Fruit fly (Drosophila melanogaster): ENCODE measurements around the gene TM9SF2.
A peak's percentile ranks its signal among the peaks of the same experiment; 100 is the strongest.

TM9SF2 gene

dm6 chr2L:20760956-20761355 is 26.8 kb upstream of the TM9SF2 start:
- TF ChIP-seq bab1 (GFP tag; optimal IDR thresholded peaks at IDR 0.05) (no peak), pad (GFP tag; optimal IDR thresholded peaks at IDR 0.05) (no peak), cic (GFP tag; optimal IDR thresholded peaks at IDR 0.05) (peak; percentile 15), CG5204 (GFP tag; optimal IDR thresholded peaks at IDR 0.05) (no peak), CG14711 (tag; optimal IDR thresholded peaks at IDR 0.05) (no peak), CG11617 (GFP tag; optimal IDR thresholded peaks at IDR 0.05) (no peak), Hr96 (GFP tag; optimal IDR thresholded peaks at IDR 0.05) (no peak), tj (GFP tag; optimal IDR thresholded peaks at IDR 0.05) (no peak), CG33017 (tag; optimal IDR thresholded peaks at IDR 0.05) (no peak), Crg-1 (GFP tag; optimal IDR thresholded peaks at IDR 0.05) (no peak), CG7045 (GFP tag; optimal IDR thresholded peaks at IDR 0.05) (no peak), ovo (GFP tag; optimal IDR thresholded peaks at IDR 0.05) (peak; percentile 91), cnc (optimal IDR thresholded peaks at IDR 0.05) (peak; percentile 45 to 87), Mnt (GFP tag; optimal IDR thresholded peaks at IDR 0.05) (peak; percentile 8), CG12768 (GFP tag; optimal IDR thresholded peaks at IDR 0.05) (no peak)

dm6 chr2L:20759809-20760485 is 25.8 kb upstream of the TM9SF2 start:
- TF ChIP-seq Clk (GFP tag; optimal IDR thresholded peaks at IDR 0.05) = no peak
- TF ChIP-seq Mnt (GFP tag; optimal IDR thresholded peaks at IDR 0.05) = no peak
- no peak for TF ChIP-seq ovo (GFP tag; optimal IDR thresholded peaks at IDR 0.05)
- peak; percentile 13 for TF ChIP-seq toe (GFP tag; optimal IDR thresholded peaks at IDR 0.05)
- peak; percentile 53 for TF ChIP-seq CG14711 (tag; optimal IDR thresholded peaks at IDR 0.05)
- TF ChIP-seq cic (GFP tag; optimal IDR thresholded peaks at IDR 0.05) = no peak
- TF ChIP-seq Hr96 (GFP tag; optimal IDR thresholded peaks at IDR 0.05) = no peak
- TF ChIP-seq Crg-1 (GFP tag; optimal IDR thresholded peaks at IDR 0.05) = no peak
- TF ChIP-seq CG1620 (GFP tag; optimal IDR thresholded peaks at IDR 0.05) = no peak
- TF ChIP-seq CG33017 (tag; optimal IDR thresholded peaks at IDR 0.05) = peak; percentile 67
- TF ChIP-seq kay (GFP tag; ENCODE audit: borderline replicate concordance) = no peak
- peak; percentile 31 for TF ChIP-seq CG7045 (GFP tag; optimal IDR thresholded peaks at IDR 0.05)
- peak; percentile 76 for TF ChIP-seq CG7101 (tag; optimal IDR thresholded peaks at IDR 0.05)
- TF ChIP-seq bab1 (GFP tag; optimal IDR thresholded peaks at IDR 0.05) = peak; percentile 56
- TF ChIP-seq tj (GFP tag; optimal IDR thresholded peaks at IDR 0.05) = no peak
- peak; percentile 54 for TF ChIP-seq CG12768 (GFP tag; optimal IDR thresholded peaks at IDR 0.05)
- TF ChIP-seq cnc (optimal IDR thresholded peaks at IDR 0.05) = no peak
- peak; percentile 16 for TF ChIP-seq CG5204 (GFP tag; optimal IDR thresholded peaks at IDR 0.05)
- peak; percentile 47 for TF ChIP-seq CG11617 (GFP tag; optimal IDR thresholded peaks at IDR 0.05)
- no peak for TF ChIP-seq pad (GFP tag; optimal IDR thresholded peaks at IDR 0.05)

dm6 chr2L:20758847-20759465 is 24.8 kb upstream of the TM9SF2 start:
- no peak for TF ChIP-seq Mnt (GFP tag; optimal IDR thresholded peaks at IDR 0.05)
- TF ChIP-seq cnc (optimal IDR thresholded peaks at IDR 0.05) = peak in 1 of 2 experiments; percentile 53
- no peak for TF ChIP-seq pad (GFP tag; optimal IDR thresholded peaks at IDR 0.05)
- TF ChIP-seq CG7045 (GFP tag; optimal IDR thresholded peaks at IDR 0.05) = peak; percentile 19
- peak; percentile 48 for TF ChIP-seq CG14711 (tag; optimal IDR thresholded peaks at IDR 0.05)
- peak; percentile 1 for TF ChIP-seq CG5204 (GFP tag; optimal IDR thresholded peaks at IDR 0.05)
- TF ChIP-seq toe (GFP tag; optimal IDR thresholded peaks at IDR 0.05) = no peak
- peak; percentile 6 for TF ChIP-seq bab1 (GFP tag; optimal IDR thresholded peaks at IDR 0.05)

DNA sequence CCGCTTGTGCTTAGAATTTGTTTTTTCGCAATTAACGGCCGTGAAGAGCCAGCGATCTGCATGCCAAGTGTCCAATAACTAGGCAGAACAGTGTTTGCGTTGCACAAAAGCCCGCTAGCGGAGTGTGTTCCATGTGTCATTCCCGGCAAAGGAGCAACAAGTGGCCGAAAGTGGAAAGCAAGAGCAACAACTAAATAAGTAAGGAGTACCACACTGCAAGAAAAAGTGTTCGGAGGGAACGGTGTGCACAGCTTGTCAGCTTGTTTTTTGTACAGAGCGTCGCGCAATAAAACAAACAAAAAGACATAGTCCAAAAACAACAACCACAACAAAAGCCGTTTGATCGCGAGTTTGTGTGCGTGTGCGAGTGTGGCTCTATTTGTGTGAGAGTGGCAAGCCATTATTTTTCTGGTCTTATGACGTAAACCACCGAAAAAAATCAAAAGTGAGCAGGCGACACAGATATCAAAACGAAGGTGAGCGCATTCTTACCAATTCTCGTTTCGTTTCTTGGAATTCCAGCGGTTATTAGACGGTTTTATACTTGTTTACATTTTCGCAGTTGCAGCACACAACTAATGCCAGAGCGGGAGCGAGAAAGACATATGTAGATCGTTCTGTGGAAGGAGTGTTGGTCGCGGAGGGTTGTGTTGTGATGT is 24.2 kb upstream of the TM9SF2 start:
- TF ChIP-seq cic (GFP tag; optimal IDR thresholded peaks at IDR 0.05) = no peak
- TF ChIP-seq CG7045 (GFP tag; optimal IDR thresholded peaks at IDR 0.05) = no peak
- TF ChIP-seq CG33017 (tag; optimal IDR thresholded peaks at IDR 0.05) = peak; percentile 1
- peak; percentile 5 for TF ChIP-seq Mnt (GFP tag; optimal IDR thresholded peaks at IDR 0.05)
- no peak for TF ChIP-seq kay (GFP tag; ENCODE audit: borderline replicate concordance)
- TF ChIP-seq tj (GFP tag; optimal IDR thresholded peaks at IDR 0.05) = no peak
- TF ChIP-seq CG11617 (GFP tag; optimal IDR thresholded peaks at IDR 0.05) = peak; percentile 12
- TF ChIP-seq pad (GFP tag; optimal IDR thresholded peaks at IDR 0.05) = peak; percentile 32
- no peak for TF ChIP-seq CG12768 (GFP tag; optimal IDR thresholded peaks at IDR 0.05)
- no peak for TF ChIP-seq CG14711 (tag; optimal IDR thresholded peaks at IDR 0.05)
- TF ChIP-seq CG7101 (tag; optimal IDR thresholded peaks at IDR 0.05) = no peak
- no peak for TF ChIP-seq Clk (GFP tag; optimal IDR thresholded peaks at IDR 0.05)
- TF ChIP-seq toe (GFP tag; optimal IDR thresholded peaks at IDR 0.05) = no peak
- no peak for TF ChIP-seq CG1620 (GFP tag; optimal IDR thresholded peaks at IDR 0.05)
- TF ChIP-seq cnc (optimal IDR thresholded peaks at IDR 0.05) = no peak

dm6 chr2L:20757808-20758187 is 23.7 kb upstream of the TM9SF2 start, which contains the start of the genes Rhau and dia:
Gene Rhau, minus strand, starts transcription at chr2L:20757985.
Gene dia, plus strand, starts transcription at chr2L:20758144.
- TF ChIP-seq CG7101 (tag; optimal IDR thresholded peaks at IDR 0.05) (peak; percentile 38), CG5204 (GFP tag; optimal IDR thresholded peaks at IDR 0.05) (no peak), tj (GFP tag; optimal IDR thresholded peaks at IDR 0.05) (peak; percentile 10), CG1620 (GFP tag; optimal IDR thresholded peaks at IDR 0.05) (peak; percentile 24), Clk (GFP tag; optimal IDR thresholded peaks at IDR 0.05) (no peak), CG14711 (tag; optimal IDR thresholded peaks at IDR 0.05) (peak; percentile 51), Mnt (GFP tag; optimal IDR thresholded peaks at IDR 0.05) (peak; percentile 34), CG11617 (GFP tag; optimal IDR thresholded peaks at IDR 0.05) (peak; percentile 15), bab1 (GFP tag; optimal IDR thresholded peaks at IDR 0.05) (peak; percentile 83), toe (GFP tag; optimal IDR thresholded peaks at IDR 0.05) (peak; percentile 32), ovo (GFP tag; optimal IDR thresholded peaks at IDR 0.05) (no peak), cic (GFP tag; optimal IDR thresholded peaks at IDR 0.05) (no peak), Hr96 (GFP tag; optimal IDR thresholded peaks at IDR 0.05) (no peak), pad (GFP tag; optimal IDR thresholded peaks at IDR 0.05) (no peak), kay (GFP tag; ENCODE audit: borderline replicate concordance) (peak; percentile 35)
